Worm (Caenorhabditis elegans): ENCODE data around the gene ttr-49.

Gene ttr-49

DNA sequence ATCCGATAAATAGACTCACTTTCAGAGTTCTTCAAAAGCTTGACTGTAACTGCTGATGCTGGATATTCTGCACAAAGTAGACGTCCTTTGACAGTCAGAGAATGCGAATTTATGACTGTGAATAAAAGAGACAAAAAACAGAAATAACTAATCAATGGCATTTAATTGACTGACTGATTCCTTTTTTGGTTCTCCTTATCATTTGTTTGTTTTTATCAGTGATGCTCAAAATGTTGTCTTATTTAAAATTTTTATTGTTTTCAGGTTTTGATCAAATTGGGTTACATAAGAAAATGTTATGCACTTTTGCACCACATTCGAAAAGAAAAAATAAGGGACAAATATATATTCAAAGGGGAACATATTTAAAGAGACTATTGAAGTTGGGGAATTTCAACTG lies at the start of gene ttr-49:
TSS of gene ttr-49 (minus strand) at position 171 of the 400 bp plus-strand sequence.
- no peak for TF ChIP-seq elt-1 (tag; optimal IDR thresholded peaks at IDR 0.05)
- TF ChIP-seq nhr-237 (tag; optimal IDR thresholded peaks at IDR 0.05): no peak
- TF ChIP-seq sem-4 (tag; optimal IDR thresholded peaks at IDR 0.05): no peak
- TF ChIP-seq nhr-23 (tag; optimal IDR thresholded peaks at IDR 0.05): no peak
- TF ChIP-seq fos-1 (tag; optimal IDR thresholded peaks at IDR 0.05): peak; percentile 59
- TF ChIP-seq unc-55 (GFP tag; optimal IDR thresholded peaks at IDR 0.05): no peak

DNA sequence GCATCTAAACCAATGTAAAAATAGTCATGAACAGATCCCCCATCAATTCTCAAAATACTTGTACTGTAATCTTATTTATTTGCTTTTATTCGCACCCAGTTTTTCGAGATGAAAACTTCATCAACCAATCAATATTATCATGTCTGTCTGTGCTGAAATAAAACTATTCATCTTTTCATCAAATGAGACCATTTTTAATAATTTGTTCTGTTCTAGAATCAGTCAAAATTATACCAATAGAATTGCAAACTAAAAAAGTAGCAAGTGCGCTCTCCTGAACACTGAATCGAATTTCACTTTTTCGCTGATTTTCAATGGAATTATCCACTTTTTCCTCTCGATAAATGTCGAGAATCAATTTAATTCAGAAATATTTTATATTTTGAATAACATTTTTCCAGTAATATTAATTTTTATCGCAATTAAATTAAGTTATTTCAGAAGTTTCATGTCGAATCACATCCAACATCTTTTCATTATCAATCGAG lies 43.6 kb upstream of the ttr-49 start, which contains the start of gene trpp-4:
TSS of gene trpp-4 (plus strand) at position 442 of the 488 bp plus-strand sequence.
- TF ChIP-seq nhr-6 (tag; optimal IDR thresholded peaks at IDR 0.05): no peak
- TF ChIP-seq ztf-1 (GFP tag; conservative IDR thresholded peaks at IDR 0.05): no peak
- TF ChIP-seq crh-2 (tag; optimal IDR thresholded peaks at IDR 0.05): no peak
- no peak for TF ChIP-seq nhr-237 (tag; optimal IDR thresholded peaks at IDR 0.05)
- peak; percentile 63 for TF ChIP-seq blmp-1 (tag; optimal IDR thresholded peaks at IDR 0.05; ENCODE audit: insufficient read depth)
- TF ChIP-seq C34F6.9 (tag; optimal IDR thresholded peaks at IDR 0.05): peak; percentile 12
- no peak for TF ChIP-seq nhr-23 (tag; optimal IDR thresholded peaks at IDR 0.05)
- TF ChIP-seq ceh-82 (tag; optimal IDR thresholded peaks at IDR 0.05): no peak

DNA sequence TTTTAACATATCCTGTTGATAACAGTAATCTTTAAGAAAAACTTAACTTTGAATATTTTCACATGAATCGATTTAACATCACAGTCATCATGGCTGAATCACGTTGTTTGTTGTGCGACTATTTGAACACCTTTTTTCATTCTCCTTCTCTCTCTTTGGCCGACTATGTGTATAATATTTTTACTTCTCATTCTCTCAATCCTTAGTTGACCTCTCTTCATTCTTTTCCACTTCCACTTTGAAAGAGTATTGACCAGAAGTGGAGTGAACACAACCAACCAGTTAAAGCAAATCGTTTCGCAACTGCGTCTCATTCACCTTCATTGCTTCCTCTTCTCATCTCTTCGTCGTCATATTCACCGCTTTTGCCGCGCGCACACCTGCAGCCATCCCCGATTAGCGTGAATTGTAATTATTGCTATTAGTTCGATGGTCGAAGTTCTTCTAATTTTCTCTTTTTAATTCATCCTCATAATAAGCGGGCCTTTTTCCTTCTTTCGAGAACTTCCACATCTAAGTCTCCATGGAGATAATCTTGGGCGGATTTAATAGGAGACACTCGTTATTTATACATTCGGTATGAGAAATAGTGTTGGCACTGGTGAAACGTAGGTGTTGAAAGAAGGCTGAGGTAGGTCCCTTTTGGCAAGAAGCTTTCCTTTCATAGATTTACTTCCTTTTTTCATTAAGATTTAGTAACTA lies 38.8 kb upstream of the ttr-49 start:
- no peak for TF ChIP-seq F13H6.1 (tag; optimal IDR thresholded peaks at IDR 0.05)
- no peak for TF ChIP-seq zag-1 (tag; optimal IDR thresholded peaks at IDR 0.05)
- peak; percentile 35 for TF ChIP-seq nhr-25 (tag; optimal IDR thresholded peaks at IDR 0.05)

DNA sequence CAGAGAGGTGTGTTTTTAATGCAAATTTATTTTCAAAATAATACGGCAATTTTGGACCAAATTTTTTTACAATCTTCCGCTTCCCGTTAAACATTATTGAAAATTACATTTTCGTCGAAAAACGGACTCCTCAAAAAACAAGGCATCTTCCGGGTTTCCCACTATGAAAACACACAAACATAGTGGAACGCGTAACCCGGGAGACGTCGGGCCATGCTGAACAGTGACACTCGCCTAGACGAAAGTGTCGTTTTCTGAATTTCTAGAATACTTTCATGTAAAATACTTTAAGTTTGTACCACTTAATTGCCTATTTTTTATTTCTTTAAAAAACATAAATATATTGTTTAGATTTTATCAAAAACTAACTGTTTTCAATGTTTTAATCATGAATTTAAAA lies 35.6 kb upstream of the ttr-49 start:
- TF ChIP-seq snpc-4 (tag; optimal IDR thresholded peaks at IDR 0.05): peak; percentile 95
- TF ChIP-seq sma-3 (GFP tag; optimal IDR thresholded peaks at IDR 0.05): no peak

ce11 chrV:9386143-9386542 lies 29.8 kb upstream of the ttr-49 start, which contains the start of gene hum-2:
Gene hum-2, plus strand, starts transcription at chrV:9386175.
- TF ChIP-seq sma-3 (GFP tag; optimal IDR thresholded peaks at IDR 0.05) (no peak), ceh-16 (tag; optimal IDR thresholded peaks at IDR 0.05) (no peak), C34F6.9 (tag; optimal IDR thresholded peaks at IDR 0.05) (no peak), ceh-82 (tag; optimal IDR thresholded peaks at IDR 0.05) (no peak), nhr-77 (tag; optimal IDR thresholded peaks at IDR 0.05) (no peak)

- TF ChIP-seq sma-3 (GFP tag; optimal IDR thresholded peaks at IDR 0.05): no peak
- no peak for TF ChIP-seq nhr-10 (tag; optimal IDR thresholded peaks at IDR 0.05)
- TF ChIP-seq R02D3.7 (tag; optimal IDR thresholded peaks at IDR 0.05): no peak
- no peak for TF ChIP-seq sma-9 (GFP tag; optimal IDR thresholded peaks at IDR 0.05)
- TF ChIP-seq sma-9 (tag; optimal IDR thresholded peaks at IDR 0.05): no peak
- no peak for TF ChIP-seq nhr-6 (tag; optimal IDR thresholded peaks at IDR 0.05)
- no peak for TF ChIP-seq unc-62 (GFP tag; optimal IDR thresholded peaks at IDR 0.05)
- TF ChIP-seq elt-3 (tag; optimal IDR thresholded peaks at IDR 0.05): no peak
- no peak for TF ChIP-seq C34F6.9 (tag; optimal IDR thresholded peaks at IDR 0.05)
- TF ChIP-seq ztf-4 (tag; optimal IDR thresholded peaks at IDR 0.05): no peak
- no peak for TF ChIP-seq aly-2 (tag; optimal IDR thresholded peaks at IDR 0.05)
- TF ChIP-seq sem-4 (tag; optimal IDR thresholded peaks at IDR 0.05): no peak
- TF ChIP-seq zag-1 (tag; optimal IDR thresholded peaks at IDR 0.05): no peak
- no peak for TF ChIP-seq gmeb-1 (tag; optimal IDR thresholded peaks at IDR 0.05)
- TF ChIP-seq nhr-25 (tag; optimal IDR thresholded peaks at IDR 0.05): no peak
- TF ChIP-seq dmd-4 (tag; optimal IDR thresholded peaks at IDR 0.05): no peak
These were observed 28.6 kb upstream of the ttr-49 start for ce11 chrV:9384949-9385348.

DNA sequence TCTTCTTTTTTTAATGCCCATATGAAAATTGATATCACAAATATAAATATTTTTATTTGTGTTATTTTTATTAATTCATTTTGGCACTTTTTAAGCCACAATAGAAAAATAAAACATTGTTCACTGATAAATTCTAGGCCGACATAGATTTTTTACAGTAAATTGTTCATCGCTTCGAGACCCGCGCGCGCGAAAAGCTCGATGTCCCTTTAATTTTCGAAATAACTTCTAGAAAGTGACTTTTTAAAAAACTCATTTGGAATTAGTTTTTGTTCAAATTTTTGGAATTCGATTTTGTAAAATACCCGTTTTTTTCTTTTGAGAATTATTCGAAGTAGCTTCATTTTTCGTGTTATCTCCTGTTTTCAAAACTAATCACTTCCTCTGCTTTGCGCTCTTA lies 28.0 kb upstream of the ttr-49 start:
- TF ChIP-seq sma-3 (GFP tag; optimal IDR thresholded peaks at IDR 0.05) (no peak), ceh-16 (tag; optimal IDR thresholded peaks at IDR 0.05) (no peak), gmeb-1 (tag; optimal IDR thresholded peaks at IDR 0.05) (no peak), ztf-4 (tag; optimal IDR thresholded peaks at IDR 0.05) (no peak), ztf-1 (GFP tag; conservative IDR thresholded peaks at IDR 0.05) (no peak), nhr-25 (tag; optimal IDR thresholded peaks at IDR 0.05) (no peak), C34F6.9 (tag; optimal IDR thresholded peaks at IDR 0.05) (no peak), skn-1 (tag; optimal IDR thresholded peaks at IDR 0.05) (no peak), unc-55 (GFP tag; optimal IDR thresholded peaks at IDR 0.05) (no peak), egl-27 (tag; optimal IDR thresholded peaks at IDR 0.05) (no peak), crh-2 (tag; optimal IDR thresholded peaks at IDR 0.05) (no peak), aly-2 (tag; optimal IDR thresholded peaks at IDR 0.05) (no peak), lin-11 (tag; optimal IDR thresholded peaks at IDR 0.05) (no peak), ZK546.5 (tag; optimal IDR thresholded peaks at IDR 0.05) (no peak), alr-1 (tag; optimal IDR thresholded peaks at IDR 0.05) (no peak)

All from whole organism, L2 larva.